Fruit fly (Drosophila melanogaster) whole organism, pupa: Measurements from ENCODE around the gene CG32104.

Source experiments
- CG10348 ChIP-seq: fragments of 200-800 bp; sonication (Bioruptor generic); IDR thresholded peaks from 2 replicates; pipeline ENCODE4 v1.3.6; 2022; ENCODE audit warnings: missing biosample characterization, missing genetic modification characterization
- CG12605 ChIP-seq: fragments of 200-800 bp; sonication (Bioruptor generic); IDR thresholded peaks from 2 replicates; pipeline ENCODE4 v1.3.6; 2022; ENCODE audit warnings: missing biosample characterization, missing genetic modification characterization
- CG13204 ChIP-seq: fragments of 200-800 bp; sonication (Bioruptor generic); optimal IDR thresholded peaks from 2 replicates; lab custom pipeline; 2018; ENCODE audit warnings: missing biosample characterization, mild to moderate bottlenecking, missing genetic modification characterization, moderate library complexity
- CG14655 ChIP-seq: fragments of 200-800 bp; sonication (Bioruptor generic); optimal IDR thresholded peaks from 3 replicates; lab custom pipeline; 2017; ENCODE audit warnings: mild to moderate bottlenecking, missing biosample characterization, missing genetic modification reagents, missing genetic modification characterization
- CG15710 ChIP-seq: fragments of 200-800 bp; sonication (Bioruptor generic); optimal IDR thresholded peaks from 2 replicates; lab custom pipeline; 2018; ENCODE audit warnings: missing biosample characterization, mild to moderate bottlenecking, missing genetic modification characterization, moderate library complexity
- CG4496 ChIP-seq: fragments of 200-800 bp; sonication (Bioruptor generic); IDR thresholded peaks from 3 replicates; pipeline ENCODE4 v1.3.6; 2022; ENCODE audit warnings: missing biosample characterization, missing genetic modification characterization
- CG8159 ChIP-seq: fragments of 200-800 bp; sonication (Bioruptor generic); optimal IDR thresholded peaks from 3 replicates; lab custom pipeline; 2018; ENCODE audit warnings: missing biosample characterization, mild to moderate bottlenecking, missing genetic modification characterization, moderate library complexity
- CG9948 ChIP-seq: fragments of 200-800 bp; sonication (Bioruptor generic); optimal IDR thresholded peaks from 2 replicates; lab custom pipeline; 2018; ENCODE audit warnings: missing biosample characterization, mild to moderate bottlenecking, missing genetic modification characterization, moderate library complexity
- EcR ChIP-seq: fragments of 200-800 bp; sonication (Bioruptor generic); optimal IDR thresholded peaks from 3 replicates; lab custom pipeline; 2019; ENCODE audit warnings: missing biosample characterization, missing genetic modification characterization, mild to moderate bottlenecking, moderate library complexity, missing genetic modification reagents
- Ets98B ChIP-seq: fragments of 200-800 bp; sonication (Bioruptor generic); IDR thresholded peaks from 2 replicates; pipeline ENCODE4 v1.3.6; 2022; ENCODE audit warnings: missing biosample characterization, missing genetic modification characterization
- Pif1B ChIP-seq: fragments of 200-800 bp; sonication (Bioruptor generic); optimal IDR thresholded peaks from 3 replicates; lab custom pipeline; 2016; ENCODE audit warnings: missing biosample characterization, missing genetic modification characterization
- Snoo ChIP-seq: fragments of 200-800 bp; sonication (Bioruptor generic); optimal IDR thresholded peaks from 3 replicates; lab custom pipeline; 2017; ENCODE audit warnings: missing biosample characterization, mild to moderate bottlenecking, missing genetic modification characterization, inconsistent platforms
- fd96Ca ChIP-seq: fragments of 200-800 bp; sonication (Bioruptor generic); IDR thresholded peaks from 3 replicates; pipeline ENCODE4 v1.3.6; 2022; ENCODE audit warnings: missing biosample characterization, missing genetic modification characterization
- gl ChIP-seq: fragments of 200-800 bp; sonication (Bioruptor generic); optimal IDR thresholded peaks from 2 replicates; lab custom pipeline; 2018; ENCODE audit warnings: missing biosample characterization, mild to moderate bottlenecking, missing genetic modification characterization

DNA sequence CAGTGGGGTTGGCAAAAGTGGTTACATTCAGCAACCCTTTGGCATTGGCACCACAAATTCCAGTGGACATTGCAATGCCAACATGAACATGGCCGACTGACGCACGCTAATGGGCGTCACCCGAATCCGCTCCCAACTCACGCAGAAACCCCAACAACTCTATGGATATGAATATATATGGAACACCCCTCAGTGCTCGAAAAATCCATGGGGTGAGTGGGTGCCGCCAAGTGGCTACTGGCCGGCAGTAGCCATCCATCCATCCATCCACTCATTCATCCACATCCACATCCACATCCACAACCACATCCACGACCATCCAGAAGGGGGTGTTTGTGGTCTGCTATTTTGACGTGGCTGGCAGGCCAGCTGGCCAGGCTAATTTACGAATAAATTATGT is 48.0 kb upstream of the CG32104 start:
- no peak for TF ChIP-seq CG15710 (tag; lab: Kevin White, UChicago)
- TF ChIP-seq Ets98B (GFP tag; lab: Robert Waterston, UW) = no peak
- TF ChIP-seq fd96Ca (GFP tag; lab: Robert Waterston, UW) = no peak
- no peak for TF ChIP-seq CG10348
- no peak for TF ChIP-seq CG8159 (tag; lab: Kevin White, UChicago)
- no peak for TF ChIP-seq CG9948 (tag; lab: Kevin White, UChicago)
- TF ChIP-seq CG4496 (GFP tag; lab: Robert Waterston, UW) = no peak
- TF ChIP-seq CG13204 (GFP tag; lab: Kevin White, UChicago) = no peak
- TF ChIP-seq Pif1B (GFP tag; lab: Kevin White, UChicago) = no peak
- TF ChIP-seq CG12605 (GFP tag; lab: Robert Waterston, UW) = no peak
- no peak for TF ChIP-seq EcR (GFP tag; lab: Kevin White, UChicago)
- no peak for TF ChIP-seq gl (tag; lab: Kevin White, UChicago)
- TF ChIP-seq CG14655 (GFP tag; lab: Kevin White, UChicago) = no peak
- no peak for TF ChIP-seq Snoo (tag; lab: Kevin White, UChicago)
